Worm (Caenorhabditis elegans) whole organism, L3 larva: ENCODE results near the gene grl-12.

Source experiments
- ama-1 ChIP-seq: fragments of 150-350 bp; optimal IDR thresholded peaks from 2 replicates; lab custom pipeline; 2018
- ceh-82 ChIP-seq: fragments of 150-350 bp; optimal IDR thresholded peaks from 2 replicates; lab custom pipeline; 2014; ENCODE audit warnings: missing biosample characterization, missing genetic modification characterization
- sea-2 ChIP-seq: fragments of 150-350 bp; sonication (generic microtip); optimal IDR thresholded peaks from 4 replicates; lab custom pipeline; 2014; ENCODE audit warnings: missing biosample characterization, missing genetic modification reagents, missing genetic modification characterization

DNA sequence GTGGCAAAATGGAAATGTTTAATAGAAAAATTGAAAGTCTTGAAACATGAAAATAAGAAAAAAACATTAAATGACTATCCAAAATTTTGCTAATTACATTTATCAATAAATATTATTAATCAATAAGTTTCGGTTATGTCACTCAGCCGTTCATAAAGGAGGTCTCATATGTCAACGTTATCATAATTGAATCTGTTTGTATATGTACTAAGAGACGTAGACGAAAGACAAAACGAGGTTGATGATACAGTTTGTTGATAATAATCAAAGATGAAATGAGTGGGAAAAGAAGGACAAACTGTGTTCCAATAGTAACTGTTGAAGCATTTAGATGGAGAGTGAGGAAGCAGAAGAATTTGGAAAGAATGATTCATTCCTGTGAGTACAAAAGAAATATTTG lies 49.9 kb downstream of the grl-12 start:
- no peak for TF ChIP-seq sea-2 (GFP tag; lab: Kevin White, UChicago)
- TF ChIP-seq ama-1 (lab: Kevin White, UChicago): no peak
- no peak for TF ChIP-seq ceh-82 (tag; lab: Kevin White, UChicago)
